Fruit fly (Drosophila melanogaster) Kc167 (cell line): Measurements from ENCODE around the gene Tpl94D.

ENCODE experiments used
- Sin3A ChIP-seq: fragments of >200 bp; optimal IDR thresholded peaks from 2 replicates; lab custom pipeline; 2018; ENCODE audit warnings: missing external identifiers
- h ChIP-seq: fragments of >200 bp; optimal IDR thresholded peaks from 3 replicates; lab custom pipeline; 2018; ENCODE audit warnings: missing external identifiers
- psq ChIP-seq: fragments of >200 bp; optimal IDR thresholded peaks from 2 replicates; lab custom pipeline; 2017; ENCODE audit warnings: missing external identifiers

dm6 chr3R:23010406-23010805 is 44.3 kb downstream of the Tpl94D start, which contains the start of gene CG34375:
- no peak for TF ChIP-seq h (lab: Kevin White, UChicago)
- TF ChIP-seq psq (lab: Kevin White, UChicago): no peak
- TF ChIP-seq Sin3A: no peak
